Fruit fly (Drosophila melanogaster) whole organism, embryonic: Measurements from ENCODE around the gene Noc2.

Experiments used
- Abd-B ChIP-seq: fragments of 200-800 bp; sonication (Bioruptor generic); optimal IDR thresholded peaks from 2 replicates; lab custom pipeline; 2018; ENCODE audit warnings: missing biosample characterization, mild to moderate bottlenecking, missing genetic modification characterization, moderate library complexity
- Aef1 ChIP-seq: fragments of 200-800 bp; sonication (Bioruptor generic); IDR thresholded peaks from 3 replicates; pipeline ENCODE4 v1.3.6; 2022; ENCODE audit warnings: missing biosample characterization, missing genetic modification characterization
- BtbVII ChIP-seq: fragments of 200-800 bp; sonication (Bioruptor generic); optimal IDR thresholded peaks from 3 replicates; lab custom pipeline; 2017; ENCODE audit warnings: missing biosample characterization, mild to moderate bottlenecking, missing genetic modification characterization
- CG10366 ChIP-seq: fragments of 200-800 bp; sonication (Bioruptor generic); IDR thresholded peaks from 2 replicates; pipeline ENCODE4 v1.3.6; 2022; ENCODE audit warnings: missing biosample characterization, missing genetic modification characterization
- CG11723 ChIP-seq: fragments of 200-800 bp; sonication (Bioruptor generic); optimal IDR thresholded peaks from 2 replicates; lab custom pipeline; 2017; ENCODE audit warnings: missing biosample characterization, mild to moderate bottlenecking, missing genetic modification characterization
- CG12155 ChIP-seq: fragments of 200-800 bp; sonication (Bioruptor generic); optimal IDR thresholded peaks from 3 replicates; lab custom pipeline; 2016; ENCODE audit warnings: missing biosample characterization, missing genetic modification characterization
- CG13424 ChIP-seq: fragments of 200-800 bp; sonication (Bioruptor generic); optimal IDR thresholded peaks from 2 replicates; lab custom pipeline; 2019; ENCODE audit warnings: missing biosample characterization, mild to moderate bottlenecking, missing genetic modification characterization, moderate library complexity
- CG17328 ChIP-seq: fragments of 200-800 bp; sonication (Bioruptor generic); IDR thresholded peaks from 2 replicates; pipeline ENCODE4 v1.3.6; 2022; ENCODE audit warnings: missing biosample characterization, missing genetic modification characterization
- CG17359 ChIP-seq: fragments of 200-800 bp; sonication (Bioruptor generic); optimal IDR thresholded peaks from 3 replicates; lab custom pipeline; 2018; ENCODE audit warnings: missing biosample characterization, mild to moderate bottlenecking, missing genetic modification characterization, moderate library complexity
- CG18619 ChIP-seq: fragments of 200-800 bp; sonication (Bioruptor generic); optimal IDR thresholded peaks from 3 replicates; lab custom pipeline; 2017; ENCODE audit warnings: missing biosample characterization, mild to moderate bottlenecking, missing genetic modification characterization
- CG3838 ChIP-seq: fragments of 200-800 bp; sonication (Bioruptor generic); optimal IDR thresholded peaks from 3 replicates; lab custom pipeline; 2016; ENCODE audit warnings: missing biosample characterization, missing genetic modification characterization
- CG3995 ChIP-seq: fragments of 200-800 bp; sonication (Bioruptor generic); optimal IDR thresholded peaks from 3 replicates; lab custom pipeline; 2016; ENCODE audit warnings: missing biosample characterization, missing genetic modification characterization
- CG4360 ChIP-seq: fragments of 200-800 bp; sonication (Bioruptor generic); IDR thresholded peaks from 2 replicates; pipeline ENCODE4 v1.3.6; 2022; ENCODE audit warnings: missing biosample characterization, missing genetic modification characterization
- CG9797 ChIP-seq: fragments of 200-800 bp; sonication (Bioruptor generic); optimal IDR thresholded peaks from 3 replicates; lab custom pipeline; 2018; ENCODE audit warnings: missing biosample characterization, mild to moderate bottlenecking, missing genetic modification characterization
- CoRest ChIP-seq: fragments of 200-800 bp; sonication (Bioruptor generic); optimal IDR thresholded peaks from 3 replicates; lab custom pipeline; 2018; ENCODE audit warnings: missing biosample characterization, mild to moderate bottlenecking, missing genetic modification characterization, moderate library complexity
- Deaf1 ChIP-seq: fragments of 200-800 bp; optimal IDR thresholded peaks from 3 replicates; lab custom pipeline; 2019; ENCODE audit warnings: missing biosample characterization, mild to moderate bottlenecking, missing genetic modification characterization, moderate library complexity
- Dek ChIP-seq: fragments of 200-800 bp; sonication (Bioruptor generic); optimal IDR thresholded peaks from 3 replicates; lab custom pipeline; 2019; ENCODE audit warnings: missing biosample characterization, mild to moderate bottlenecking, missing genetic modification characterization, moderate library complexity
- Dfd ChIP-seq, 2 experiments: fragments of >200 bp; optimal IDR thresholded peaks; 2 replicates each; lab custom pipeline; 2017; ENCODE audit warnings: missing biosample characterization in 2 of 2, missing genetic modification characterization in 2 of 2
- E2f1 ChIP-seq: fragments of 200-800 bp; sonication (Bioruptor generic); IDR thresholded peaks from 2 replicates; pipeline ENCODE4 v1.3.6; 2022; ENCODE audit warnings: missing biosample characterization, missing genetic modification characterization
- GATAe ChIP-seq: fragments of 200-800 bp; sonication (Bioruptor generic); conservative IDR thresholded peaks from 2 replicates; pipeline ENCODE4 v1.3.6; 2022; ENCODE audit warnings: missing biosample characterization, missing genetic modification characterization
- Gsc ChIP-seq: fragments of 200-800 bp; sonication (Bioruptor generic); IDR thresholded peaks from 2 replicates; pipeline ENCODE4 v1.3.6; 2022; ENCODE audit warnings: missing biosample characterization, missing genetic modification characterization
- H15 ChIP-seq: fragments of 200-800 bp; sonication (Bioruptor generic); IDR thresholded peaks from 3 replicates; pipeline ENCODE4 v1.3.6; 2022; ENCODE audit warnings: missing biosample characterization, missing genetic modification characterization
- Jarid2 ChIP-seq: fragments of 200-800 bp; sonication (Bioruptor generic); optimal IDR thresholded peaks from 3 replicates; lab custom pipeline; 2017; ENCODE audit warnings: mild to moderate bottlenecking, missing biosample characterization, missing genetic modification reagents, missing genetic modification characterization
- Med ChIP-seq: fragments of 200-800 bp; sonication (Bioruptor generic); peaks from one replicate; lab custom pipeline; 2016; ENCODE audit warnings: missing biosample characterization, missing genetic modification characterization, mild to moderate bottlenecking, inconsistent platforms, moderate library complexity
- NC2α ChIP-seq: fragments of 200-800 bp; sonication (Bioruptor generic); optimal IDR thresholded peaks from 2 replicates; lab custom pipeline; 2016; ENCODE audit warnings: missing biosample characterization, missing genetic modification characterization
- NC2β ChIP-seq: fragments of 200-800 bp; sonication (Bioruptor generic); optimal IDR thresholded peaks from 2 replicates; lab custom pipeline; 2016; ENCODE audit warnings: missing biosample characterization, missing genetic modification characterization
- NFAT ChIP-seq: fragments of 200-800 bp; sonication (Bioruptor generic); IDR thresholded peaks from 2 replicates; pipeline ENCODE4 v1.3.6; 2022; ENCODE audit warnings: missing biosample characterization, missing genetic modification characterization
- Neu2 ChIP-seq: fragments of 200-800 bp; sonication (Bioruptor generic); optimal IDR thresholded peaks from 3 replicates; lab custom pipeline; 2016; ENCODE audit warnings: missing biosample characterization, missing genetic modification characterization, borderline replicate concordance
- Stat92E ChIP-seq, 3 experiments: fragments of >200 bp in 2 of 3; fragments of 200-800 bp in 1 of 3; sonication (Bioruptor generic) in 1 of 3; optimal IDR thresholded peaks; 2 replicates each; lab custom pipeline; 2017 to 2019; ENCODE audit warnings: missing biosample characterization in 3 of 3, missing genetic modification characterization in 3 of 3, mild to moderate bottlenecking in 1 of 3, moderate library complexity in 1 of 3
- Vsx1 ChIP-seq: fragments of 200-800 bp; sonication (Bioruptor generic); optimal IDR thresholded peaks from 2 replicates; lab custom pipeline; 2017; ENCODE audit warnings: missing biosample characterization, mild to moderate bottlenecking, missing genetic modification characterization, missing genetic modification reagents
- Xbp1 ChIP-seq: fragments of 200-800 bp; sonication (Bioruptor generic); optimal IDR thresholded peaks from 3 replicates; lab custom pipeline; 2016; ENCODE audit warnings: missing biosample characterization, mild to moderate bottlenecking, missing genetic modification characterization
- amos ChIP-seq: fragments of 200-800 bp; sonication (Bioruptor generic); IDR thresholded peaks from 2 replicates; pipeline ENCODE4 v1.3.6; 2022; ENCODE audit warnings: missing biosample characterization, missing genetic modification characterization; ENCODE audit not compliant: partially characterized antibody
- cad ChIP-seq: fragments of >200 bp; optimal IDR thresholded peaks from 2 replicates; lab custom pipeline; 2017; ENCODE audit warnings: missing biosample characterization, missing genetic modification characterization
- dmrt99B ChIP-seq: fragments of 200-800 bp; sonication (Bioruptor generic); optimal IDR thresholded peaks from 2 replicates; lab custom pipeline; 2018; ENCODE audit warnings: missing biosample characterization, mild to moderate bottlenecking, missing genetic modification characterization, moderate library complexity
- emc ChIP-seq: fragments of 200-800 bp; sonication (Bioruptor generic); optimal IDR thresholded peaks from 2 replicates; lab custom pipeline; 2016; ENCODE audit warnings: missing biosample characterization, missing genetic modification characterization
- ems ChIP-seq: fragments of 200-800 bp; sonication (Bioruptor generic); optimal IDR thresholded peaks from 3 replicates; lab custom pipeline; 2016; ENCODE audit warnings: missing biosample characterization, missing genetic modification characterization
- en ChIP-seq: fragments of 200-800 bp; sonication (Bioruptor generic); optimal IDR thresholded peaks from 2 replicates; lab custom pipeline; 2016; ENCODE audit warnings: missing biosample characterization, missing genetic modification characterization
- grn ChIP-seq: fragments of 200-800 bp; sonication (Bioruptor generic); optimal IDR thresholded peaks from 3 replicates; lab custom pipeline; 2017; ENCODE audit warnings: missing biosample characterization, missing genetic modification characterization
- gsb ChIP-seq: fragments of 200-800 bp; sonication (Bioruptor generic); IDR thresholded peaks from 2 replicates; pipeline ENCODE4 v1.3.6; 2022; ENCODE audit warnings: missing biosample characterization, missing genetic modification characterization
- lov ChIP-seq, 2 experiments: fragments of 200-800 bp in 1 of 2; fragments of >200 bp in 1 of 2; sonication (Bioruptor generic) in 1 of 2; IDR thresholded peaks in 1 of 2; optimal IDR thresholded peaks in 1 of 2; 2 replicates in 1 of 2; 3 replicates in 1 of 2; pipeline versions ENCODE4 v1.3.6 to Lab custom; 2017 to 2022; ENCODE audit warnings: missing biosample characterization in 1 of 2, missing genetic modification characterization in 1 of 2
- onecut ChIP-seq: fragments of 200-800 bp; sonication (Bioruptor generic); IDR thresholded peaks from 2 replicates; pipeline ENCODE4 v1.3.6; 2022; ENCODE audit warnings: missing biosample characterization, missing genetic modification characterization
- ssp ChIP-seq: fragments of 200-800 bp; sonication (Bioruptor generic); IDR thresholded peaks from 2 replicates; pipeline ENCODE4 v1.3.6; 2022; ENCODE audit warnings: missing biosample characterization, missing genetic modification characterization
- tap ChIP-seq: fragments of 200-800 bp; optimal IDR thresholded peaks from 3 replicates; lab custom pipeline; 2019; ENCODE audit warnings: missing biosample characterization, mild to moderate bottlenecking, missing genetic modification characterization, moderate library complexity
- tio ChIP-seq: fragments of 200-800 bp; sonication (Bioruptor generic); optimal IDR thresholded peaks from 2 replicates; lab custom pipeline; 2017; ENCODE audit warnings: missing biosample characterization, missing genetic modification characterization, inconsistent platforms
- usp ChIP-seq: fragments of >200 bp; optimal IDR thresholded peaks from 2 replicates; lab custom pipeline; 2017; ENCODE audit warnings: missing biosample characterization, missing genetic modification characterization
- wek ChIP-seq: fragments of 200-800 bp; sonication (Bioruptor generic); optimal IDR thresholded peaks from 3 replicates; lab custom pipeline; 2018; ENCODE audit warnings: missing biosample characterization, mild to moderate bottlenecking, missing genetic modification characterization, moderate library complexity
- wor ChIP-seq: fragments of 200-800 bp; sonication (Bioruptor generic); IDR thresholded peaks from 2 replicates; pipeline ENCODE4 v1.3.6; 2022; ENCODE audit warnings: missing biosample characterization, missing genetic modification characterization
- zf30C ChIP-seq: fragments of 200-800 bp; sonication (Bioruptor generic); optimal IDR thresholded peaks from 3 replicates; lab custom pipeline; 2018; ENCODE audit warnings: missing biosample characterization, mild to moderate bottlenecking, missing genetic modification characterization

The Noc2 gene

DNA sequence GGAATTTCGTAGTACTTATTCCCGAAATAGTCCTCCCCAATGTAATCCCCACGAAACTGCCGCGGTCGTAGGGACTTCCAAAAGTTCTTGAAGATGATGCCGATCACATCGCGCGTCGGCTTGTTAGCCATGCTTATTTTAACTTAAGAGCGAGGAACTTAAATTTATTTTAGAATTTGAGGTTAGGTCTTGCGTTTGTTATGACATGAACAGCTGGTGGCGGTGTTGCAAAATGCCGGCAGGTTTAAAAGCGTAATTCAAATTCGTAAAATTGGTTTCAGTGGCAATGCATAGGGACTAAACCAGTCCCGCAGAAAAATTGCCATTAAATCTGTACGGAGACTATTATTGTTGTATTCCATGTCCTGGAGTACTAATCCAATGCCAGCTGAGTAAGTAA is 3.0 kb downstream of the Noc2 start (continued):
- TF ChIP-seq Dek (tag; lab: Kevin White, UChicago) (no peak), dmrt99B (tag; lab: Kevin White, UChicago) (no peak), CG9797 (GFP tag; lab: Kevin White, UChicago) (no peak), GATAe (GFP tag; lab: Robert Waterston, UW) (no peak), Jarid2 (GFP tag; lab: Kevin White, UChicago) (no peak), CG18619 (no peak), CG3995 (GFP tag; lab: Kevin White, UChicago) (no peak), CG11723 (GFP tag; lab: Kevin White, UChicago) (no peak), cad (GFP tag; lab: Kevin White, UChicago) (no peak), CG17328 (GFP tag; lab: Robert Waterston, UW) (0 out of 2 replicates have a peak, but pooled peaks have one; percentile 5), tap (tag; lab: Kevin White, UChicago) (no peak), Stat92E (GFP tag; optimal IDR thresholded peaks at IDR 0.05; lab: Kevin White, UChicago) (no peak)

DNA sequence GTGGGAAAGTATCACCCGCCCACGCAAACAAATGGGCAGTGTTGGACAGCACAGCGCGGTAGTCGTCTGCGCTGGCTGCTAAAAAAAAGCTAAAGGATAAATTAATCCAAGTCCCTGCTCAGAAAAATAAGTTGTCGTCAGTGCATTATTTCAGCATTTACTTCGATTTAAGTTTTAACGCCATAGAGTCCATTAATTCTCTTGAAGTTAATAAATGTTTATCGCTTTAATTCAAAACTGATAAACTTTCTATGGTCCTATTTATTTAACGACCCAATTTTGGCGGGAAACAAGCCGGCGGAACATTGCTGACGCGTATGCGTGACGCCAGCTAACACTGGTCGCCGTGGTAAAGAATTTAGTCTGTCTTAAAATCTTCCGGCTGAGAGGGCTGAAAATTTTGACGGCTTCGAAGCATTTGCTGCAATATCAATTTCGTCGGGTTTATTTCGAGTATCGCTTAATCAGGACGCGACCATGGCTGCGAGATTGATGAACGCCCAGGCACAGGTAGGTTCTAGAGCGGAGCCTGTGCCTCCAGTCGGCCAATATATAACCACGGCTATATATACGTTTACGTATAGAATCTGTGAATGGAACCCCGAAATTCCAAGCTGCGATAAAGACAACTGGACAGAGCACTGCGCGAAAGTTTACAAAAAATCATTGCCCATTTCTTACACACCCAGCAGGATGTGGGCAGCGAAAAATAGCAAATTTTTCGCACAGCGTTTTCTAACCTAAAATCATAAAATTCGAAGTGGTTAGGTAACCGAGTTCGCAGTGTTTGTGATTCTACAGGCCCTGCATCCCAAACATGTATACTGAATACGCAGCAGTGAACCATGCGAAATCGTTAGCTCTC is 5.1 kb downstream of the Noc2 start, which contains the start of the genes mAcon1, CG43345 and CG43346:
TSS of gene mAcon1 (plus strand) at position 276 of the 865 bp plus-strand sequence.
TSS of gene CG43345 (minus strand) at position 287 of the 865 bp plus-strand sequence.
TSS of gene CG43346 (minus strand) at position 287 of the 865 bp plus-strand sequence.
- TF ChIP-seq Aef1: peak; percentile 51
- peak; percentile 45 for TF ChIP-seq CG3838
- TF ChIP-seq zf30C: no peak
- peak; percentile 82 for TF ChIP-seq NC2α (GFP tag; lab: Kevin White, UChicago)
- TF ChIP-seq Gsc (GFP tag; lab: Robert Waterston, UW): 0 out of 2 replicates have a peak, but pooled peaks have one; percentile 8
- peak; percentile 98 for TF ChIP-seq Med (GFP tag; lab: Kevin White, UChicago)
- peak; percentile 87 for TF ChIP-seq CoRest
- TF ChIP-seq Deaf1 (tag; lab: Kevin White, UChicago): no peak
- TF ChIP-seq CG10366: peak; percentile 53
- no peak for TF ChIP-seq grn (GFP tag; lab: Kevin White, UChicago)
- peak; percentile 84 for TF ChIP-seq emc
- TF ChIP-seq en: peak; percentile 62
- TF ChIP-seq wek (GFP tag; lab: Kevin White, UChicago): no peak
- no peak for TF ChIP-seq usp
- TF ChIP-seq gsb (GFP tag; lab: Robert Waterston, UW): no peak
- TF ChIP-seq E2f1 (GFP tag; lab: Robert Waterston, UW): no peak; the same call in 1 of the 2 replicates
- TF ChIP-seq CG13424 (tag; lab: Kevin White, UChicago): peak; percentile 77
- peak; percentile 55 for TF ChIP-seq ssp (GFP tag; lab: Robert Waterston, UW)
- peak; percentile 54 for TF ChIP-seq BtbVII
- no peak for TF ChIP-seq tio (GFP tag; lab: Kevin White, UChicago)
- peak; percentile 84 for TF ChIP-seq Xbp1
- no peak for TF ChIP-seq CG4360 (GFP tag; lab: Robert Waterston, UW)
- no peak for TF ChIP-seq CG17359
- TF ChIP-seq NFAT (GFP tag; lab: Robert Waterston, UW): no peak
- TF ChIP-seq ems (GFP tag; lab: Kevin White, UChicago): peak; percentile 87
- no peak for TF ChIP-seq wor (GFP tag; lab: Robert Waterston, UW)
- TF ChIP-seq onecut (GFP tag; lab: Robert Waterston, UW): no peak; the same call in none of the 2 replicates
- peak; percentile 80 for TF ChIP-seq NC2β (GFP tag; lab: Kevin White, UChicago)
- peak; percentile 89 for TF ChIP-seq Abd-B (GFP tag; lab: Kevin White, UChicago)
- TF ChIP-seq lov (optimal IDR thresholded peaks at IDR 0.05; lab: Kevin White, UChicago): no peak
- no peak for TF ChIP-seq lov (GFP tag; IDR thresholded peaks at IDR 0.05; lab: Robert Waterston, UW)
- no peak for TF ChIP-seq Dfd (GFP tag; optimal IDR thresholded peaks at IDR 0.05; lab: Kevin White, UChicago)
- no peak for TF ChIP-seq H15 (GFP tag; lab: Robert Waterston, UW)
- TF ChIP-seq amos: no peak
- TF ChIP-seq Vsx1 (GFP tag; lab: Kevin White, UChicago): no peak
- TF ChIP-seq Neu2: peak; percentile 45
- peak; percentile 84 for TF ChIP-seq CG12155 (GFP tag; lab: Kevin White, UChicago)
